Worm (Caenorhabditis elegans) whole organism, early embryonic: ENCODE measurements around the gene T06E6.15.

Experiments used
- B0310.2 ChIP-seq: sonication (generic microtip); optimal IDR thresholded peaks from 2 replicates; lab custom pipeline; 2016; ENCODE audit warnings: mild to moderate bottlenecking, missing genetic modification characterization, missing compliant biosample characterization
- F13C5.2 ChIP-seq: sonication (generic microtip); optimal IDR thresholded peaks from 2 replicates; lab custom pipeline; 2017; ENCODE audit warnings: mild to moderate bottlenecking, missing genetic modification characterization, inconsistent platforms, missing compliant biosample characterization
- aly-1 ChIP-seq: sonication (generic microtip); optimal IDR thresholded peaks from 2 replicates; lab custom pipeline; 2016; ENCODE audit warnings: missing genetic modification characterization, missing compliant biosample characterization
- ama-1 ChIP-seq: fragments of 150-350 bp; optimal IDR thresholded peaks from 2 replicates; lab custom pipeline; 2014
- ceh-13 ChIP-seq: fragments of 200-800 bp; sonication (Bioruptor generic); optimal IDR thresholded peaks from 2 replicates; lab custom pipeline; 2018; ENCODE audit warnings: mild to moderate bottlenecking, missing genetic modification characterization, missing compliant biosample characterization
- ceh-36 ChIP-seq: sonication (generic microtip); optimal IDR thresholded peaks from 2 replicates; lab custom pipeline; 2016; ENCODE audit warnings: missing genetic modification characterization, inconsistent platforms, missing compliant biosample characterization
- ets-7 ChIP-seq: sonication (generic microtip); optimal IDR thresholded peaks from 2 replicates; lab custom pipeline; 2016; ENCODE audit warnings: missing genotype, missing genetic modification characterization, missing compliant biosample characterization
- flt-1 ChIP-seq: fragments of 200-800 bp; sonication (Bioruptor generic); IDR thresholded peaks from 2 replicates; pipeline ENCODE4 v1.3.6; 2022; ENCODE audit warnings: missing genetic modification characterization, missing compliant biosample characterization
- hmbx-1 ChIP-seq: sonication (generic microtip); optimal IDR thresholded peaks from 2 replicates; lab custom pipeline; 2016; ENCODE audit warnings: mild to moderate bottlenecking, missing genetic modification characterization, missing compliant biosample characterization
- hmg-4 ChIP-seq: fragments of 200-800 bp; sonication (Bioruptor generic); optimal IDR thresholded peaks from 2 replicates; lab custom pipeline; 2018; ENCODE audit warnings: mild to moderate bottlenecking, missing genetic modification characterization, missing compliant biosample characterization
- hnd-1 ChIP-seq: sonication (generic microtip); optimal IDR thresholded peaks from 2 replicates; lab custom pipeline; 2016; ENCODE audit warnings: missing genetic modification characterization, missing compliant biosample characterization
- pes-1 ChIP-seq: fragments of 200-800 bp; sonication (Bioruptor generic); IDR thresholded peaks from 2 replicates; pipeline ENCODE4 v1.3.6; 2022; ENCODE audit warnings: missing genetic modification reagents, missing genetic modification characterization, missing compliant biosample characterization
- scrt-1 ChIP-seq: fragments of 200-800 bp; sonication (Bioruptor generic); IDR thresholded peaks from 2 replicates; pipeline ENCODE4 v1.3.6; 2022; ENCODE audit warnings: missing genetic modification characterization, missing compliant biosample characterization
- sea-1 ChIP-seq: fragments of 200-800 bp; sonication (Bioruptor generic); conservative IDR thresholded peaks from 2 replicates; pipeline ENCODE4 v1.3.6; 2022; ENCODE audit warnings: missing genetic modification characterization, missing compliant biosample characterization
- tbx-11 ChIP-seq: fragments of 200-800 bp; sonication (Bioruptor generic); IDR thresholded peaks from 2 replicates; pipeline ENCODE4 v1.3.6; 2022; ENCODE audit warnings: missing genetic modification characterization, missing compliant biosample characterization
- tbx-37 ChIP-seq: fragments of 200-800 bp; sonication (Bioruptor generic); conservative IDR thresholded peaks from 2 replicates; pipeline ENCODE4 v1.3.6; 2022; ENCODE audit warnings: missing genetic modification reagents, missing genetic modification characterization, missing compliant biosample characterization
- tra-4 ChIP-seq: sonication (generic microtip); optimal IDR thresholded peaks from 2 replicates; lab custom pipeline; 2017; ENCODE audit warnings: missing genetic modification characterization, missing compliant biosample characterization

Gene T06E6.15

ce11 chrV:15423601-15424000 lies 24.0 kb upstream of the T06E6.15 start, which contains the start of gene fbxa-104:
Gene fbxa-104, minus strand, starts transcription at chrV:15423683.
- TF ChIP-seq hnd-1 (tag; lab: Kevin White, UChicago) (no peak), aly-1 (tag; lab: Kevin White, UChicago) (no peak), tra-4 (tag; lab: Kevin White, UChicago) (no peak), ets-7 (tag; lab: Kevin White, UChicago) (no peak), hmbx-1 (no peak), tbx-11 (no peak), sea-1 (no peak), F13C5.2 (tag; lab: Kevin White, UChicago) (no peak), ceh-13 (GFP tag; lab: Kevin White, UChicago) (no peak), ama-1 (lab: Kevin White, UChicago) (no peak), tbx-37 (GFP tag; lab: Robert Waterston, UW) (no peak), pes-1 (no peak), ceh-36 (tag; lab: Kevin White, UChicago) (no peak), B0310.2 (tag; lab: Kevin White, UChicago) (no peak), hmg-4 (no peak), scrt-1 (GFP tag; lab: Robert Waterston, UW) (no peak), flt-1 (no peak)

ce11 chrV:15417822-15418221 lies 18.2 kb upstream of the T06E6.15 start, which contains the start of gene T06E6.10:
Gene T06E6.10, plus strand, starts transcription at chrV:15418122.
- no peak for TF ChIP-seq scrt-1 (GFP tag; lab: Robert Waterston, UW)
- TF ChIP-seq F13C5.2 (tag; lab: Kevin White, UChicago), result no peak
- no peak for TF ChIP-seq tra-4 (tag; lab: Kevin White, UChicago)
- TF ChIP-seq hmbx-1, result no peak
- TF ChIP-seq ceh-36 (tag; lab: Kevin White, UChicago), result no peak
- TF ChIP-seq sea-1, result no peak
- TF ChIP-seq tbx-11, result no peak
- TF ChIP-seq flt-1, result no peak
- no peak for TF ChIP-seq hnd-1 (tag; lab: Kevin White, UChicago)
- no peak for TF ChIP-seq ceh-13 (GFP tag; lab: Kevin White, UChicago)

DNA sequence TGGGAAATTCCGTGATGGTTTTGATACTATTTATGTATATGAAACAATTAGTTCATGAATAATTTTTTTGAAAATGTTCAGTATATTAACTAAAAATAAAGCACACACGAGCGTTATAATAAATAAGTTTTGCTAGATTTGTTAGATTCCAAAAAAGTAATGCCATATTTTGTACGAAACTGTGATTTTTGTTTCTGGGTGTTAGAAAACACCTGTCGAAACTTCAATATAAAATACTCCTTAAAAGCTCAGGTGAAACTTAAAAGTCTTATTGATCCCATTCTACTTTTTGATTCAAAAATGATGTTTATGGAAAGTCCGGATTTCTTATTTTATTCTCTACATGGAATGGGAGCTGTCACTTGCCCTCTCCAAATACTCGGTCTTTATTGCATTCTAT lies 16.4 kb upstream of the T06E6.15 start, which contains the start of gene srh-265:
Gene srh-265 (plus strand): TSS at position 301 of the 400 bp plus-strand sequence.
- no peak for TF ChIP-seq flt-1
- TF ChIP-seq F13C5.2 (tag; lab: Kevin White, UChicago), result no peak
- TF ChIP-seq tbx-37 (GFP tag; lab: Robert Waterston, UW), result no peak
- no peak for TF ChIP-seq scrt-1 (GFP tag; lab: Robert Waterston, UW)
- TF ChIP-seq hnd-1 (tag; lab: Kevin White, UChicago), result no peak
- no peak for TF ChIP-seq ama-1 (lab: Kevin White, UChicago)

- TF ChIP-seq tra-4 (tag; lab: Kevin White, UChicago), result no peak
- no peak for TF ChIP-seq pes-1
- no peak for TF ChIP-seq hmg-4
These were observed 14.3 kb upstream of the T06E6.15 start, which contains the start of gene srh-264 for ce11 chrV:15413847-15414246. Gene srh-264, plus strand, starts transcription at chrV:15414147.

ce11 chrV:15412625-15413024 lies 13.0 kb upstream of the T06E6.15 start, which contains the start of gene srbc-63:
Gene srbc-63, minus strand, starts transcription at chrV:15412725.
- TF ChIP-seq scrt-1 (GFP tag; lab: Robert Waterston, UW), result no peak
- TF ChIP-seq sea-1, result no peak
- TF ChIP-seq ets-7 (tag; lab: Kevin White, UChicago), result no peak
- TF ChIP-seq tbx-37 (GFP tag; lab: Robert Waterston, UW), result no peak
- TF ChIP-seq ceh-36 (tag; lab: Kevin White, UChicago), result no peak
- TF ChIP-seq flt-1, result no peak
- TF ChIP-seq F13C5.2 (tag; lab: Kevin White, UChicago), result no peak
- TF ChIP-seq ama-1 (lab: Kevin White, UChicago), result no peak
- no peak for TF ChIP-seq tbx-11
- no peak for TF ChIP-seq ceh-13 (GFP tag; lab: Kevin White, UChicago)
- TF ChIP-seq B0310.2 (tag; lab: Kevin White, UChicago), result no peak
- TF ChIP-seq hnd-1 (tag; lab: Kevin White, UChicago), result no peak
- TF ChIP-seq hmbx-1, result no peak

DNA sequence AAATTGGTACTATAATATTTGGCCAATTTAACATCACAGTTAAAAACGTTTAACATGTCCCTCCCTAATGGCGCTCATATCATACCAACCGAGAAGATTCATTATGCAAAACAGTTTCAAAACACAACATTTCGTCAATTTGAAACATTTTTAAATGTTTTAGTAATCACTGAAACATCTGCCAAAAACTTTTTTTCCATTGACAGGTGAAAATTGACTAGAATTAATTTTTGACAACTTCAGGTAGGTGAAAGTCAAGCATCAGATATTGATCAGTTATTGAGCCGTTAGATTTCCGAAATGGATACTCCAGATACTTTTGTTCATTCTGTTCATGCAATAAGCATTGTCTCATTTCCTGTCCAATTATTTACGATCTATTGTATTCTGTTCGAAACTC lies 7.3 kb upstream of the T06E6.15 start, which contains the start of gene srh-257:
Gene srh-257 (plus strand): TSS at position 301 of the 400 bp plus-strand sequence.
- TF ChIP-seq pes-1 (no peak), ets-7 (tag; lab: Kevin White, UChicago) (no peak), hmbx-1 (no peak), F13C5.2 (tag; lab: Kevin White, UChicago) (no peak), aly-1 (tag; lab: Kevin White, UChicago) (no peak), hmg-4 (no peak)

DNA sequence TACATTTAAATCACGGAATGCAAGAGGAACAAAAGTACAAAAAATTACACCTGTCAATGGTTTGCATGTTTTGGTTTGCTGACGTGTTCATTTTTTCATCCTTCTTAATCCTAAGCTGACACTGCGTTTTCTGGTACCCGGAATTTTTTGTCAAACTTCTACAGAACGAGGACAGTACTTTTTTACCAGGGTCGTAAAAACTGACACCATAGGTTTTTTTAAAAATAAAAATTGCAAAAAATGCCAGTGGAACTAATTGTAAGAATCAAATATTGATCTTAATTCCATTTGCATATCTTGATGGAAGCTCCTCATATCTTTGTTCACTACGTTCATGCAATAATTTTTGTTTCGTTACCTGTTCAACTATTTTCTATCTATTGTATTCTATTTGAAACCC lies 5.3 kb upstream of the T06E6.15 start, which contains the start of gene srh-258:
Gene srh-258 (plus strand): TSS at position 301 of the 400 bp plus-strand sequence.
- TF ChIP-seq ets-7 (tag; lab: Kevin White, UChicago) (no peak), hmbx-1 (no peak), tbx-11 (no peak), hmg-4 (no peak), B0310.2 (tag; lab: Kevin White, UChicago) (no peak)

DNA sequence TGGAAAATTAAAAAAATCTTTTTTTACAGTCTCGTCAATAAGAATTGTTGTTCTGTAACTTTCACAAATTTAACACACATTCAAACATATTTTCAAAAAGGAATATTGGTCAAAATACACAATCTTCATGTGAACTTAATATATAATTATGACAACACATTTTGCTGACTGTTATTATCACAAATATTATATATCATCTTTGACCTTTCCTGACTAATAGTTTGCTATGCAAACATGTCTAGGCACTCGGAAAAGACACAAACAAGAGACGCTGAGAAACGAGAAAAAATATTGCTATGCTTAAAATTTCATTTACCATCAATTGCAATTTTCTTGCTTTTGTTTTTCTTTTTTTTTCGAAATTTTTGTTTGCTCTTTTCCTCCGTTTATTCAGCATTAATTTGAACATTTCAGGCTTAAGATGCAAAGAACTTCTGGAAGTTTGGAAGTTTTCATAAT lies 2.3 kb upstream of the T06E6.15 start, which contains the start of gene fbxa-135:
Gene fbxa-135 (plus strand): TSS at position 409 of the 459 bp plus-strand sequence.
- TF ChIP-seq hmbx-1 (no peak), ceh-36 (tag; lab: Kevin White, UChicago) (no peak), B0310.2 (tag; lab: Kevin White, UChicago) (no peak), tbx-11 (no peak), sea-1 (no peak), ceh-13 (GFP tag; lab: Kevin White, UChicago) (no peak), ets-7 (tag; lab: Kevin White, UChicago) (no peak), flt-1 (no peak), F13C5.2 (tag; lab: Kevin White, UChicago) (no peak), aly-1 (tag; lab: Kevin White, UChicago) (no peak), hnd-1 (tag; lab: Kevin White, UChicago) (no peak), tra-4 (tag; lab: Kevin White, UChicago) (no peak), ama-1 (lab: Kevin White, UChicago) (no peak), hmg-4 (no peak), pes-1 (no peak), tbx-37 (GFP tag; lab: Robert Waterston, UW) (no peak), scrt-1 (GFP tag; lab: Robert Waterston, UW) (no peak)
